Fruit fly (Drosophila melanogaster): ENCODE measurements around the gene CG17129.

The CG17129 gene

dm6 chr3L:654019-654418 lies 26.1 kb downstream of the CG17129 start, which contains the start of the genes MED30 and Rev1 (continued):
- TF ChIP-seq fru (GFP tag; optimal IDR thresholded peaks at IDR 0.05) (peak; percentile 97), Hr83 (GFP tag; optimal IDR thresholded peaks at IDR 0.05; ENCODE audit: poor library complexity, severe bottlenecking) (peak; percentile 96), brk (GFP tag; optimal IDR thresholded peaks at IDR 0.05) (no peak), h (GFP tag; optimal IDR thresholded peaks at IDR 0.05) (peak; percentile 97)

- TF ChIP-seq woc (GFP tag; optimal IDR thresholded peaks at IDR 0.05) (no peak), rgr (GFP tag; optimal IDR thresholded peaks at IDR 0.05) (no peak), Mio (GFP tag; optimal IDR thresholded peaks at IDR 0.05) (no peak), pan (optimal IDR thresholded peaks at IDR 0.05) (no peak)
These were observed 27.5 kb downstream of the CG17129 start, which contains the start of gene CG3402 for dm6 chr3L:652637-653036. CG3402 (minus strand) TSS chr3L:652881.

dm6 chr3L:649025-649769 lies 30.9 kb downstream of the CG17129 start:
- TF ChIP-seq OdsH (GFP tag; optimal IDR thresholded peaks at IDR 0.05), result no peak
- TF ChIP-seq woc (GFP tag; optimal IDR thresholded peaks at IDR 0.05), result no peak
- no peak for TF ChIP-seq h (GFP tag; optimal IDR thresholded peaks at IDR 0.05)

- TF ChIP-seq Myc (optimal IDR thresholded peaks at IDR 0.05) (peak; percentile 25), Rel (GFP tag; optimal IDR thresholded peaks at IDR 0.05) (no peak), Rel (tag; optimal IDR thresholded peaks at IDR 0.05) (peak; percentile 93), lola (GFP tag; optimal IDR thresholded peaks at IDR 0.05) (no peak), Hr83 (GFP tag; optimal IDR thresholded peaks at IDR 0.05; ENCODE audit: poor library complexity, severe bottlenecking) (peak; percentile 28), Dif (GFP tag; optimal IDR thresholded peaks at IDR 0.05; ENCODE audit: partially characterized antibody) (peak; percentile 68), dsf (GFP tag; optimal IDR thresholded peaks at IDR 0.05; ENCODE audit: borderline replicate concordance) (no peak)
These were observed 31.7 kb downstream of the CG17129 start, which contains the start of gene Gale for dm6 chr3L:648155-649024. Gale (plus strand) TSS chr3L:648555.

dm6 chr3L:647529-647928 lies 32.6 kb downstream of the CG17129 start:
- TF ChIP-seq Vsx2 (GFP tag; optimal IDR thresholded peaks at IDR 0.05; ENCODE audit: partially characterized antibody) (no peak), N (GFP tag; optimal IDR thresholded peaks at IDR 0.05) (no peak), sv (GFP tag; optimal IDR thresholded peaks at IDR 0.05) (no peak), dmrt93B (GFP tag; optimal IDR thresholded peaks at IDR 0.05) (no peak)

dm6 chr3L:645426-646036 lies 34.6 kb downstream of the CG17129 start:
- TF ChIP-seq Hr78 (GFP tag; optimal IDR thresholded peaks at IDR 0.05), result no peak
- no peak for TF ChIP-seq foxo (GFP tag; optimal IDR thresholded peaks at IDR 0.05)
- no peak for TF ChIP-seq Sp1 (GFP tag; optimal IDR thresholded peaks at IDR 0.05)
- TF ChIP-seq CG32264 (GFP tag; optimal IDR thresholded peaks at IDR 0.05), result no peak

- no peak for TF ChIP-seq Dif (GFP tag; optimal IDR thresholded peaks at IDR 0.05; ENCODE audit: partially characterized antibody)
- TF ChIP-seq jim (GFP tag; optimal IDR thresholded peaks at IDR 0.05), result no peak
- no peak for TF ChIP-seq dl (GFP tag; optimal IDR thresholded peaks at IDR 0.05; ENCODE audit: insufficient read depth in 1 of 2, partially characterized antibody in 2 of 2)
- TF ChIP-seq Abd-B (GFP tag; optimal IDR thresholded peaks at IDR 0.05), result no peak
- TF ChIP-seq HLH106 (tag; optimal IDR thresholded peaks at IDR 0.05), result peak; percentile 70
- no peak for TF ChIP-seq dsf (GFP tag; optimal IDR thresholded peaks at IDR 0.05; ENCODE audit: borderline replicate concordance)
- TF ChIP-seq lola (GFP tag; optimal IDR thresholded peaks at IDR 0.05), result no peak
- TF ChIP-seq psq (GFP tag; optimal IDR thresholded peaks at IDR 0.05), result peak; percentile 87
- TF ChIP-seq CG9705 (GFP tag; optimal IDR thresholded peaks at IDR 0.05), result no peak
- no peak for TF ChIP-seq Rel (GFP tag; optimal IDR thresholded peaks at IDR 0.05)
- no peak for TF ChIP-seq Rel (tag; optimal IDR thresholded peaks at IDR 0.05)
- peak; percentile 64 for TF ChIP-seq Jra (GFP tag; optimal IDR thresholded peaks at IDR 0.05)
- TF ChIP-seq rgr (GFP tag; optimal IDR thresholded peaks at IDR 0.05), result peak; percentile 87
- no peak for TF ChIP-seq usp (GFP tag; optimal IDR thresholded peaks at IDR 0.05)
- no peak for TF ChIP-seq Hr78 (GFP tag; optimal IDR thresholded peaks at IDR 0.05)
- peak; percentile 62 for TF ChIP-seq CG32264 (GFP tag; optimal IDR thresholded peaks at IDR 0.05)
- peak; percentile 67 for TF ChIP-seq sv (GFP tag; optimal IDR thresholded peaks at IDR 0.05)
- peak; percentile 75 for TF ChIP-seq woc (GFP tag; optimal IDR thresholded peaks at IDR 0.05)
- TF ChIP-seq br (GFP tag; optimal IDR thresholded peaks at IDR 0.05), result peak; percentile 85
- TF ChIP-seq Sp1 (GFP tag; optimal IDR thresholded peaks at IDR 0.05), result peak; percentile 68
- peak; percentile 89 for TF ChIP-seq Hnf4 (GFP tag; optimal IDR thresholded peaks at IDR 0.05)
These were observed 35.9 kb downstream of the CG17129 start for dm6 chr3L:644111-644718.
